Worm (Caenorhabditis elegans): ENCODE results near the gene srbc-24.

DNA sequence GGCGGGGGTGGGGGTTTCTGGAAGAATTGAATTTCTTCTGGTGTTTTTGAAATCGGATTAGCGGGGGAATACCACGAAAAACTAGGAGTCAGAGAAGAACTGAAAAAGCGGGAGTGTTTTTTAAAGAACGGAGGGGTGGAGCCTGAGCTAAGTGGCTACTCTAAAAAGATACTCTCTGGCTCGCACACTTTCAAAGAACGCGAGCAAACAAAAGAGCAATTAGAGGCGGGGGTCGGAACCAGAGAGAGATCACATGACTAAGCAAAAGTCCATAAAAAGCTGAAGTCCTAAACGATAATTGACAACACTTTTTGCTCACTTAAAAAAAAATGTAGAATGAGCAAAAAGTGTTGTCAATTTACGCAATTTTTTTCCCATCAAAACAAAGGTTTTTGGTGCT, 17.2 kb upstream of the srbc-24 start:
- TF ChIP-seq F33H1.4 (GFP tag; IDR thresholded peaks at IDR 0.05) (no peak), him-1 (tag; optimal IDR thresholded peaks at IDR 0.05) (no peak)
